Fruit fly (Drosophila melanogaster): Measurements from ENCODE around the gene CG42464.

- TF ChIP-seq Myc (optimal IDR thresholded peaks at IDR 0.05) (no peak), psq (optimal IDR thresholded peaks at IDR 0.05) (no peak), Sin3A (optimal IDR thresholded peaks at IDR 0.05) (no peak), ttk (optimal IDR thresholded peaks at IDR 0.05) (no peak)
These were observed 17.9 kb upstream of the CG42464 start for dm6 chr2L:3681338-3681737.

All from Kc167 (cell line).